Worm (Caenorhabditis elegans) whole organism, L3 larva: ENCODE data around the gene ZK938.1.
"Not testable (repeated sequence)": the region's sequence is repeated elsewhere in the genome, so short reads cannot be mapped to it uniquely, and the experiment has no call there.

Source experiments
- R02D3.7 ChIP-seq: fragments of 150-350 bp; optimal IDR thresholded peaks from 2 replicates; lab custom pipeline; 2014; ENCODE audit warnings: missing biosample characterization, missing genetic modification characterization
- ZK546.5 ChIP-seq: sonication (generic microtip); optimal IDR thresholded peaks from 2 replicates; lab custom pipeline; 2017; ENCODE audit warnings: missing biosample characterization, missing genetic modification characterization
- aly-2 ChIP-seq: fragments of 150-350 bp; optimal IDR thresholded peaks from 2 replicates; lab custom pipeline; 2014; ENCODE audit warnings: missing biosample characterization, missing genetic modification characterization
- ceh-16 ChIP-seq: sonication (generic microtip); optimal IDR thresholded peaks from 2 replicates; lab custom pipeline; 2017; ENCODE audit warnings: missing biosample characterization, missing genetic modification characterization
- ceh-28 ChIP-seq: fragments of 150-350 bp; optimal IDR thresholded peaks from 2 replicates; lab custom pipeline; 2014; ENCODE audit warnings: missing biosample characterization, missing genetic modification reagents, missing genetic modification characterization
- ceh-82 ChIP-seq: fragments of 150-350 bp; optimal IDR thresholded peaks from 2 replicates; lab custom pipeline; 2014; ENCODE audit warnings: missing biosample characterization, missing genetic modification characterization
- ceh-9 ChIP-seq: sonication (generic microtip); optimal IDR thresholded peaks from 2 replicates; lab custom pipeline; 2018; ENCODE audit warnings: missing biosample characterization, missing genetic modification characterization
- egl-27 ChIP-seq: sonication (generic microtip); optimal IDR thresholded peaks from 4 replicates; lab custom pipeline; 2017; ENCODE audit warnings: missing biosample characterization, missing genetic modification reagents, missing genetic modification characterization
- elt-1 ChIP-seq: fragments of 150-350 bp; optimal IDR thresholded peaks from 2 replicates; lab custom pipeline; 2014; ENCODE audit warnings: missing biosample characterization, missing genetic modification characterization
- elt-2 ChIP-seq: sonication (generic microtip); optimal IDR thresholded peaks from 2 replicates; lab custom pipeline; 2016; ENCODE audit warnings: missing genetic modification reagents, mild to moderate bottlenecking, missing genetic modification characterization, missing compliant biosample characterization
- elt-3 ChIP-seq, 3 experiments: fragments of 150-350 bp in 1 of 3; sonication (generic microtip) in 2 of 3; optimal IDR thresholded peaks; 2 replicates in 2 of 3; 4 replicates in 1 of 3; lab custom pipeline; 2014 to 2017; ENCODE audit warnings: missing biosample characterization in 3 of 3, missing genetic modification characterization in 3 of 3
- eor-1 ChIP-seq, 2 experiments: fragments of 150-350 bp; optimal IDR thresholded peaks; 2 replicates each; lab custom pipeline; 2014 to 2018; ENCODE audit warnings: missing biosample characterization in 2 of 2, missing genetic modification characterization in 2 of 2
- fkh-10 ChIP-seq: sonication (generic microtip); optimal IDR thresholded peaks from 2 replicates; lab custom pipeline; 2017; ENCODE audit warnings: missing biosample characterization, missing genetic modification reagents, missing genetic modification characterization
- fkh-2 ChIP-seq: fragments of 150-350 bp; optimal IDR thresholded peaks from 2 replicates; lab custom pipeline; 2014; ENCODE audit warnings: missing biosample characterization, missing genetic modification reagents, missing genetic modification characterization
- fos-1 ChIP-seq: fragments of 150-350 bp; optimal IDR thresholded peaks from 2 replicates; lab custom pipeline; 2014; ENCODE audit warnings: missing biosample characterization, missing genetic modification characterization
- hmg-11 ChIP-seq: sonication (generic microtip); optimal IDR thresholded peaks from 2 replicates; lab custom pipeline; 2016; ENCODE audit warnings: missing genetic modification characterization, missing compliant biosample characterization
- jun-1 ChIP-seq: fragments of 150-350 bp; optimal IDR thresholded peaks from 2 replicates; lab custom pipeline; 2014; ENCODE audit warnings: missing biosample characterization, missing genetic modification reagents, missing genetic modification characterization
- lin-39 ChIP-seq: fragments of 150-350 bp; optimal IDR thresholded peaks from 2 replicates; lab custom pipeline; 2018; ENCODE audit warnings: missing biosample characterization, missing genetic modification reagents, missing genetic modification characterization
- lsy-12 ChIP-seq: sonication (generic microtip); optimal IDR thresholded peaks from 2 replicates; lab custom pipeline; 2016; ENCODE audit warnings: mild to moderate bottlenecking, missing genetic modification characterization, missing compliant biosample characterization
- mml-1 ChIP-seq: fragments of 150-350 bp; sonication (generic microtip); optimal IDR thresholded peaks from 3 replicates; lab custom pipeline; 2014; ENCODE audit warnings: missing biosample characterization, missing genetic modification characterization
- nfya-1 ChIP-seq: sonication (generic microtip); optimal IDR thresholded peaks from 2 replicates; lab custom pipeline; 2017; ENCODE audit warnings: missing genetic modification characterization, mild to moderate bottlenecking, missing compliant biosample characterization, antibody characterized with exemption, moderate library complexity; ENCODE audit not compliant: insufficient read depth
- nhr-23 ChIP-seq: fragments of 150-350 bp; optimal IDR thresholded peaks from 2 replicates; lab custom pipeline; 2014; ENCODE audit warnings: missing biosample characterization, missing genetic modification reagents, missing genetic modification characterization
- nhr-28 ChIP-seq: fragments of 150-350 bp; optimal IDR thresholded peaks from 2 replicates; lab custom pipeline; 2014; ENCODE audit warnings: missing biosample characterization, missing genetic modification characterization
- nhr-43 ChIP-seq: sonication (generic microtip); optimal IDR thresholded peaks from 2 replicates; lab custom pipeline; 2016; ENCODE audit warnings: mild to moderate bottlenecking, missing genetic modification characterization, missing compliant biosample characterization; ENCODE audit not compliant: poor library complexity, severe bottlenecking
- nhr-76 ChIP-seq: fragments of 150-350 bp; sonication (generic microtip); optimal IDR thresholded peaks from 5 replicates; lab custom pipeline; 2014; ENCODE audit warnings: missing biosample characterization, missing genetic modification characterization
- nhr-77 ChIP-seq: fragments of 150-350 bp; optimal IDR thresholded peaks from 2 replicates; lab custom pipeline; 2014; ENCODE audit warnings: missing biosample characterization, missing genetic modification characterization
- pha-4 ChIP-seq: fragments of 150-350 bp; optimal IDR thresholded peaks from 2 replicates; lab custom pipeline; 2014; ENCODE audit warnings: missing biosample characterization, missing genetic modification reagents, missing genetic modification characterization
- sea-2 ChIP-seq: fragments of 150-350 bp; sonication (generic microtip); optimal IDR thresholded peaks from 4 replicates; lab custom pipeline; 2014; ENCODE audit warnings: missing biosample characterization, missing genetic modification reagents, missing genetic modification characterization
- snpc-4 ChIP-seq: fragments of 150-350 bp; optimal IDR thresholded peaks from 2 replicates; lab custom pipeline; 2014; ENCODE audit warnings: missing biosample characterization, missing genetic modification characterization
- tbx-2 ChIP-seq: sonication (generic microtip); optimal IDR thresholded peaks from 2 replicates; lab custom pipeline; 2016; ENCODE audit warnings: mild to moderate bottlenecking, missing genetic modification characterization, missing compliant biosample characterization
- unc-39 ChIP-seq: sonication (generic microtip); optimal IDR thresholded peaks from 4 replicates; lab custom pipeline; 2017; ENCODE audit warnings: missing biosample characterization, missing genetic modification characterization
- ztf-11 ChIP-seq: fragments of 150-350 bp; optimal IDR thresholded peaks from 2 replicates; lab custom pipeline; 2014; ENCODE audit warnings: missing biosample characterization, missing genetic modification characterization
- ztf-4 ChIP-seq: fragments of 150-350 bp; optimal IDR thresholded peaks from 2 replicates; lab custom pipeline; 2014; ENCODE audit warnings: missing biosample characterization, missing genetic modification characterization

ZK938.1 gene

DNA sequence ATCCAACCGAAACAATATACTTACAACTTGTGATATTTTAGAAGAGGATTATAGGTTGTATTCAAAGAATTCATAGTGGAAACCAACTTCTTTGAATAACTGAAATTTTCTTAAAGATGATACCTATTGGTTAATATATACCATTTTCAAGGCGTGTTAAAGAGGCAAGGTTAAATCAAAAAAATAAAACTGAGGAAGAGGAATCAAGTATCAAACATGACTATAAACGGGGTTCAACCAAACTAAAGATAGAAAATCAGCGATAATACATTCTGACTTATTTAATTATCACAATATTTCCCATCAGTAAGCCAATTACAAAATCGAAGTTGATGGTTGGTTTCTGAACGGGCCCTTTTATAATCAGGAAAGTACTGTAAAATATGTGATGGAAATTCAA, 32.2 kb downstream of the ZK938.1 start, which contains the start of gene chil-3:
Gene chil-3, minus strand, starts transcription at position 101 of the 400 bp plus-strand sequence.
- no peak for TF ChIP-seq elt-1 (tag; lab: Kevin White, UChicago)
- no peak for TF ChIP-seq pha-4
- no peak for TF ChIP-seq mml-1 (tag; lab: Kevin White, UChicago)
- no peak for TF ChIP-seq eor-1 (tag; optimal IDR thresholded peaks at IDR 0.05; lab: Kevin White, UChicago)
- no peak for TF ChIP-seq nhr-23 (tag; lab: Kevin White, UChicago)
- TF ChIP-seq unc-39 (tag; lab: Kevin White, UChicago) = no peak

DNA sequence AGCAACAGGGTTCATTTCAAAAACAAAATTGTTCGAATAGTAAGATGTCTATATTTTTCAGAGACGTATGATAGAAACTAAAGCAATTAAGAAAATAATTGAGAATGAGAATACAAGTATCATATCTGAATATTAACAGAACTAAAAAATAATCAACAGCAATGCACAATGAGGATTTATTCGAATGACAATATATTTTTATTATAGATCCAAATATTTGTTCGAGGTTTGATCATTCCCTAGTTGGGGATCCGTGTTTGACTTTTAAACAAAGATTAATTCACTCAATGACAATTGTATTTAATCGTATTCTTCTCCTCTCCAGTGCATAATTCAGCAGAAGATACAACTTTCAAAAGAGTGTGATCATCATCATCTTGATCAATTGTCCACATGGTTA, 32.9 kb downstream of the ZK938.1 start, which contains the start of gene C08H9.18:
Gene C08H9.18, minus strand, starts transcription at position 101 of the 400 bp plus-strand sequence.
- no peak for TF ChIP-seq ZK546.5 (tag; lab: Kevin White, UChicago)
- no peak for TF ChIP-seq ztf-11 (tag; lab: Kevin White, UChicago)

DNA sequence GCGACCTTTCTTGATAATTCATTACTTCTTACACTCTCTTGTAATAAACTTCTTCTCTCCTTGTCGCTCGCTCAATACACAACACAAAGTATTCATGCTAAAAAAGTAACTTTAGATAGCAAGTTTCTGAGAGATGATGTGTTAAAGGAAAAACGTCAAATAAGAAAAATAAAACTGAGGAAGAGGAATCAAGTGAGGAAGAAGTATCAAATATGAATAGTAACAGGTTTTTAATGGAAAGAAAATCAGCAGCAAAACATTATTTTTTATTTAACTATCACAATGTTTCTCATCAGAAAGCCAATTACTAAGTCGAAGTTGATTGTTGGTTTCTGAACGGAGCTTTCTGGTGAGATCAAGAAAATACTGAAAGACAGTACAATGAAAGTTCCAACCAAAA, 37.2 kb downstream of the ZK938.1 start, which contains the start of gene chil-1:
Gene chil-1, minus strand, starts transcription at position 101 of the 400 bp plus-strand sequence.
- TF ChIP-seq nhr-76, ztf-11, elt-1 (tag; lab: Kevin White, UChicago): not testable (repeated sequence)

DNA sequence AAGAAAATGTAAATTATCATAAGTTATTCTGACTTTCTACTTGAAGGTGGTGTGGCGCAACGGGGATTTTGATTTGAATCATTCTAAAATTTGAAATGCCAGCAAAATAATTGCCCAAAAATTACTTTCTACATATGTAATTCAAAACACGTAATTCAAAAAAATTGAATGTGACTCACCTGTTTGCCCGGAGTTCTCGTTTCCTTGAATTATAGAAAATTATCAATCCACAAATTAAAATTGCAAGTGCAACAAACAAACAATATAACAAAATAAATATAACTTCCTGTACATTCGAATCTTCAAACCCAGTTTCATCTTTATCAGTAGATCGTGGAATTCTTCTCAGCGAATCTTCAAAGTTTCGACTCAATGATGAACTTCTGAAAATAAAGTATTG, 39.0 kb downstream of the ZK938.1 start:
- TF ChIP-seq fos-1 (no peak), egl-27 (no peak), nhr-77 (tag; lab: Kevin White, UChicago) (no peak), jun-1 (tag; lab: Kevin White, UChicago) (no peak), nhr-43 (no peak), nhr-23 (tag; lab: Kevin White, UChicago) (no peak), elt-3 (tag; optimal IDR thresholded peaks at IDR 0.05; lab: Kevin White, UChicago) (no peak), nfya-1 (tag; lab: Kevin White, UChicago) (no peak), sea-2 (GFP tag; lab: Kevin White, UChicago) (no peak), aly-2 (tag; lab: Kevin White, UChicago) (no peak), ceh-28 (tag; lab: Kevin White, UChicago) (no peak), nhr-76 (tag; lab: Kevin White, UChicago) (no peak), fkh-10 (GFP tag; lab: Kevin White, UChicago) (no peak), tbx-2 (tag; lab: Kevin White, UChicago) (no peak), snpc-4 (tag; lab: Kevin White, UChicago) (no peak), elt-2 (tag; lab: Kevin White, UChicago) (no peak), R02D3.7 (no peak), pha-4 (no peak)

DNA sequence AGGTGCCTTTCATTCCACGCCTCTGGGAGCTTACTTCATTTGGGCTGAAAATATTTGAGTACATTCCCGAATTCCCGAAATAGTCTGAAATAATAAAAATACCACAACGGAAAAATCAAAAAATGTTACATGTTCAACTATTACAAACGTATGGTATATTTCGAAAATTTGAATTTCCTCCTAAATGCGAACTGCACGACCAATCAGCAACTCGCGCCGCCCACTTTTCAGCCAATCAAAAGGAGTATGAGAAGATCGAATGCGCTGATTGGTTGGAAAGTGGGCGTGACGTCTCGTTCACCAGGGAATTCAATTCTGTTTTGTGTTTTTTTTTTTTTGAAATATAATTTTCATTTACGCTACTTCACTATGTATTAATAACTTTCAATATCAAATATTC, 39.5 kb downstream of the ZK938.1 start, which contains the start of gene old-1:
Gene old-1, minus strand, starts transcription at position 50 of the 400 bp plus-strand sequence.
- TF ChIP-seq pha-4 (no peak), ceh-28 (tag; lab: Kevin White, UChicago) (no peak), nfya-1 (tag; lab: Kevin White, UChicago) (peak; percentile 51), nhr-28 (tag; lab: Kevin White, UChicago) (no peak)

DNA sequence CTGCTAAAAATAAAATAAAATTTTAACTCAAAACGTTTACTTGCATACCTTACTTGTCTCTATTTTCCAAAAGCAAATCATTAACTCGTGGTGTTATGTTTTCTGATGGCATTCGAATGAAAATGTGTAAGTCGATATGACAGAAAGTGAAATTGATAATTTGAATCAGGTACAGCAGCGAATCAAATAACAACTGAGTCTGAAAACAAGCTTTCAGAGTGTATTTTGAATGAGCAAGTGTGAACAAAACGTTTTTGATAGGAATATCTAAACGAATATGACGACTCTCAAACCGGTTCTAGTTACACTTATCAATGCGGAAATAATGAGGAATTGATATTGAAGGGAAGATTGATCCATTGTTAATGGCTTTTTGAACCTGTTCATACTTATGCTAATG, 41.9 kb downstream of the ZK938.1 start, which contains the start of gene chil-7:
Gene chil-7, minus strand, starts transcription at position 112 of the 400 bp plus-strand sequence.
- TF ChIP-seq sea-2 (GFP tag; lab: Kevin White, UChicago) (no peak), eor-1 (tag; optimal IDR thresholded peaks at IDR 0.05; lab: Kevin White, UChicago) (no peak), snpc-4 (tag; lab: Kevin White, UChicago) (no peak), fkh-2 (tag; lab: Kevin White, UChicago) (no peak), ceh-9 (no peak), lsy-12 (tag; lab: Kevin White, UChicago) (no peak), nhr-43 (no peak), fkh-10 (GFP tag; lab: Kevin White, UChicago) (no peak), lin-39 (no peak), ztf-4 (no peak), mml-1 (tag; lab: Kevin White, UChicago) (no peak), ceh-16 (tag; lab: Kevin White, UChicago) (no peak), ceh-82 (tag; lab: Kevin White, UChicago) (no peak), hmg-11 (tag; lab: Kevin White, UChicago) (no peak), nhr-76 (tag; lab: Kevin White, UChicago) (no peak), unc-39 (tag; lab: Kevin White, UChicago) (no peak)
